Fruit fly (Drosophila melanogaster) whole organism, embryonic: ENCODE results near the gene CG2540.

ENCODE experiments used
- Adf1 ChIP-seq: fragments of 200-800 bp; sonication (Bioruptor generic); IDR thresholded peaks from 2 replicates; pipeline ENCODE4 v1.3.6; 2022; ENCODE audit warnings: missing biosample characterization, missing genetic modification characterization
- B-H2 ChIP-seq: fragments of 200-800 bp; sonication (Bioruptor generic); optimal IDR thresholded peaks from 2 replicates; lab custom pipeline; 2018; ENCODE audit warnings: missing biosample characterization, mild to moderate bottlenecking, missing genetic modification characterization
- BEAF-32 ChIP-seq: fragments of 200-800 bp; sonication (Bioruptor generic); optimal IDR thresholded peaks from 3 replicates; lab custom pipeline; 2017; ENCODE audit warnings: missing biosample characterization, missing genetic modification characterization, mild to moderate bottlenecking, moderate library complexity, missing genetic modification reagents
- Blimp-1 ChIP-seq: fragments of 200-800 bp; sonication (Bioruptor generic); optimal IDR thresholded peaks from 3 replicates; lab custom pipeline; 2018; ENCODE audit warnings: missing biosample characterization, missing genetic modification characterization, mild to moderate bottlenecking, moderate library complexity, missing genetic modification reagents
- CG10267 ChIP-seq: fragments of 200-800 bp; sonication (Bioruptor generic); optimal IDR thresholded peaks from 2 replicates; lab custom pipeline; 2018; ENCODE audit warnings: missing biosample characterization, mild to moderate bottlenecking, missing genetic modification characterization, moderate library complexity
- CG10274 ChIP-seq: fragments of 200-800 bp; sonication (Bioruptor generic); optimal IDR thresholded peaks from 3 replicates; lab custom pipeline; 2017; ENCODE audit warnings: missing biosample characterization, mild to moderate bottlenecking, missing genetic modification characterization
- CG10654 ChIP-seq: fragments of 200-800 bp; sonication (Bioruptor generic); optimal IDR thresholded peaks from 2 replicates; lab custom pipeline; 2016; ENCODE audit warnings: missing biosample characterization, missing genetic modification characterization
- CG12155 ChIP-seq: fragments of 200-800 bp; sonication (Bioruptor generic); optimal IDR thresholded peaks from 3 replicates; lab custom pipeline; 2016; ENCODE audit warnings: missing biosample characterization, missing genetic modification characterization
- CG12769 ChIP-seq: fragments of 200-800 bp; sonication (Bioruptor generic); optimal IDR thresholded peaks from 2 replicates; lab custom pipeline; 2019; ENCODE audit warnings: missing biosample characterization, mild to moderate bottlenecking, missing genetic modification characterization, moderate library complexity
- CG15601 ChIP-seq: fragments of 200-800 bp; sonication (Bioruptor generic); optimal IDR thresholded peaks from 3 replicates; lab custom pipeline; 2019; ENCODE audit warnings: missing biosample characterization, mild to moderate bottlenecking, missing genetic modification characterization, moderate library complexity
- CG15696 ChIP-seq: fragments of 200-800 bp; sonication (Bioruptor generic); optimal IDR thresholded peaks from 2 replicates; lab custom pipeline; 2019; ENCODE audit warnings: missing biosample characterization, mild to moderate bottlenecking, missing genetic modification characterization, moderate library complexity
- CG17186 ChIP-seq: fragments of 200-800 bp; sonication (Bioruptor generic); optimal IDR thresholded peaks from 3 replicates; lab custom pipeline; 2017; ENCODE audit warnings: missing biosample characterization, missing genetic modification reagents, missing genetic modification characterization
- CG1792 ChIP-seq: fragments of 200-800 bp; sonication (Bioruptor generic); optimal IDR thresholded peaks from 2 replicates; lab custom pipeline; 2016; ENCODE audit warnings: missing biosample characterization, missing genetic modification characterization
- CG18599 ChIP-seq: fragments of 200-800 bp; sonication (Bioruptor generic); optimal IDR thresholded peaks from 3 replicates; lab custom pipeline; 2017; ENCODE audit warnings: missing biosample characterization, missing genetic modification characterization, mild to moderate bottlenecking, moderate library complexity, missing genetic modification reagents
- CG31441 ChIP-seq: fragments of 200-800 bp; sonication (Bioruptor generic); IDR thresholded peaks from 2 replicates; pipeline ENCODE4 v1.3.6; 2022; ENCODE audit warnings: missing biosample characterization, missing genetic modification characterization
- CG34224 ChIP-seq: fragments of 200-800 bp; sonication (Bioruptor generic); IDR thresholded peaks from 3 replicates; pipeline ENCODE4 v1.3.6; 2022; ENCODE audit warnings: missing biosample characterization, missing genetic modification characterization; ENCODE audit not compliant: partially characterized antibody
- CG34422 ChIP-seq: fragments of 200-800 bp; sonication (Bioruptor generic); IDR thresholded peaks from 3 replicates; pipeline ENCODE4 v1.3.6; 2022; ENCODE audit warnings: missing biosample characterization, missing genetic modification characterization
- CG4617 ChIP-seq: fragments of 200-800 bp; sonication (Bioruptor generic); optimal IDR thresholded peaks from 3 replicates; lab custom pipeline; 2016; ENCODE audit warnings: missing biosample characterization, missing genetic modification characterization, borderline replicate concordance
- CG4820 ChIP-seq: fragments of 200-800 bp; sonication (Bioruptor generic); optimal IDR thresholded peaks from 3 replicates; lab custom pipeline; 2016; ENCODE audit warnings: missing biosample characterization, missing genetic modification characterization
- CG6791 ChIP-seq: fragments of 200-800 bp; sonication (Bioruptor generic); IDR thresholded peaks from 3 replicates; pipeline ENCODE4 v1.3.6; 2022; ENCODE audit warnings: missing biosample characterization, missing genetic modification characterization; ENCODE audit not compliant: partially characterized antibody
- CG7556 ChIP-seq: fragments of 200-800 bp; sonication (Bioruptor generic); optimal IDR thresholded peaks from 2 replicates; lab custom pipeline; 2017; ENCODE audit warnings: missing biosample characterization, mild to moderate bottlenecking, missing genetic modification characterization
- CG8924 ChIP-seq: fragments of 200-800 bp; optimal IDR thresholded peaks from 3 replicates; lab custom pipeline; 2019; ENCODE audit warnings: missing biosample characterization, mild to moderate bottlenecking, missing genetic modification characterization, moderate library complexity
- CHES-1-like ChIP-seq: fragments of 200-800 bp; sonication (Bioruptor generic); optimal IDR thresholded peaks from 2 replicates; lab custom pipeline; 2016; ENCODE audit warnings: missing biosample characterization, missing genetic modification characterization
- Camta ChIP-seq: fragments of 200-800 bp; sonication (Bioruptor generic); optimal IDR thresholded peaks from 2 replicates; lab custom pipeline; 2016; ENCODE audit warnings: missing biosample characterization, missing genetic modification characterization
- CrebB ChIP-seq: fragments of 200-800 bp; sonication (Bioruptor generic); optimal IDR thresholded peaks from 3 replicates; lab custom pipeline; 2018; ENCODE audit warnings: missing biosample characterization, mild to moderate bottlenecking, missing genetic modification characterization
- Elba2 ChIP-seq: fragments of 200-800 bp; sonication (Bioruptor generic); optimal IDR thresholded peaks from 3 replicates; lab custom pipeline; 2016; ENCODE audit warnings: missing biosample characterization, missing genetic modification characterization
- H15 ChIP-seq: fragments of 200-800 bp; sonication (Bioruptor generic); IDR thresholded peaks from 3 replicates; pipeline ENCODE4 v1.3.6; 2022; ENCODE audit warnings: missing biosample characterization, missing genetic modification characterization
- HmgD ChIP-seq: fragments of 200-800 bp; sonication (Bioruptor generic); optimal IDR thresholded peaks from 3 replicates; lab custom pipeline; 2016; ENCODE audit warnings: missing biosample characterization, missing genetic modification characterization
- HmgZ ChIP-seq: fragments of 200-800 bp; sonication (Bioruptor generic); optimal IDR thresholded peaks from 2 replicates; lab custom pipeline; 2018; ENCODE audit warnings: missing biosample characterization, mild to moderate bottlenecking, missing genetic modification characterization
- Hr39 ChIP-seq: fragments of >200 bp; optimal IDR thresholded peaks from 2 replicates; lab custom pipeline; 2017
- Mad ChIP-seq: fragments of 200-800 bp; sonication (Bioruptor generic); optimal IDR thresholded peaks from 2 replicates; lab custom pipeline; 2016; ENCODE audit warnings: missing biosample characterization, missing genetic modification characterization
- NC2α ChIP-seq: fragments of 200-800 bp; sonication (Bioruptor generic); optimal IDR thresholded peaks from 2 replicates; lab custom pipeline; 2016; ENCODE audit warnings: missing biosample characterization, missing genetic modification characterization
- Opbp ChIP-seq: fragments of 200-800 bp; sonication (Bioruptor generic); IDR thresholded peaks from 3 replicates; pipeline ENCODE4 v1.3.6; 2022; ENCODE audit warnings: missing biosample characterization, missing genetic modification characterization; ENCODE audit not compliant: partially characterized antibody
- Rx ChIP-seq: fragments of 200-800 bp; sonication (Bioruptor generic); IDR thresholded peaks from 2 replicates; pipeline ENCODE4 v1.3.6; 2022; ENCODE audit warnings: missing biosample characterization, missing genetic modification characterization
- Tbp ChIP-seq: fragments of >200 bp; optimal IDR thresholded peaks from 2 replicates; lab custom pipeline; 2018; ENCODE audit warnings: missing biosample characterization, missing genetic modification characterization
- chinmo ChIP-seq: fragments of 200-800 bp; sonication (Bioruptor generic); IDR thresholded peaks from 4 replicates; pipeline ENCODE4 v1.3.6; 2022; ENCODE audit warnings: missing biosample characterization, missing genetic modification characterization; ENCODE audit not compliant: partially characterized antibody
- da ChIP-seq: fragments of 200-800 bp; sonication (Bioruptor generic); optimal IDR thresholded peaks from 2 replicates; lab custom pipeline; 2016; ENCODE audit warnings: missing biosample characterization, missing genetic modification characterization
- gcm ChIP-seq: fragments of 200-800 bp; sonication (Bioruptor generic); optimal IDR thresholded peaks from 2 replicates; lab custom pipeline; 2019; ENCODE audit warnings: missing biosample characterization, mild to moderate bottlenecking, missing genetic modification characterization, moderate library complexity
- grau ChIP-seq: fragments of 200-800 bp; optimal IDR thresholded peaks from 3 replicates; lab custom pipeline; 2019; ENCODE audit warnings: missing biosample characterization, mild to moderate bottlenecking, missing genetic modification characterization, moderate library complexity
- hb ChIP-seq: fragments of 200-800 bp; sonication (Bioruptor generic); IDR thresholded peaks from 3 replicates; pipeline ENCODE4 v1.3.6; 2022; ENCODE audit warnings: missing biosample characterization, missing genetic modification characterization; ENCODE audit not compliant: partially characterized antibody
- inv ChIP-seq: fragments of 200-800 bp; sonication (Bioruptor generic); IDR thresholded peaks from 2 replicates; pipeline ENCODE4 v1.3.6; 2022; ENCODE audit warnings: missing biosample characterization, missing genetic modification characterization; ENCODE audit not compliant: partially characterized antibody
- kay ChIP-seq: fragments of 200-800 bp; sonication (Bioruptor generic); optimal IDR thresholded peaks from 2 replicates; lab custom pipeline; 2016; ENCODE audit warnings: missing biosample characterization, missing genetic modification characterization
- nerfin-2 ChIP-seq: fragments of 200-800 bp; sonication (Bioruptor generic); IDR thresholded peaks from 2 replicates; pipeline ENCODE4 v1.3.6; 2022; ENCODE audit warnings: missing biosample characterization, missing genetic modification characterization; ENCODE audit not compliant: partially characterized antibody
- pan ChIP-seq, 4 experiments: fragments of >200 bp in 3 of 4; fragments of 200-800 bp in 1 of 4; sonication (Bioruptor generic) in 1 of 4; optimal IDR thresholded peaks in 3 of 4; IDR thresholded peaks in 1 of 4; 2 replicates each; pipeline versions ENCODE4 v1.3.6 to Lab custom; 2017 to 2022; ENCODE audit warnings: missing biosample characterization in 2 of 4, missing genetic modification characterization in 2 of 4, mixed read lengths in 1 of 4
- row ChIP-seq: fragments of 200-800 bp; sonication (Bioruptor generic); IDR thresholded peaks from 3 replicates; pipeline ENCODE4 v1.3.6; 2022; ENCODE audit warnings: missing biosample characterization, missing genetic modification characterization
- sd ChIP-seq: fragments of 200-800 bp; sonication (Bioruptor generic); optimal IDR thresholded peaks from 3 replicates; lab custom pipeline; 2018; ENCODE audit warnings: missing biosample characterization, mild to moderate bottlenecking, missing genetic modification characterization, moderate library complexity
- tio ChIP-seq: fragments of 200-800 bp; sonication (Bioruptor generic); optimal IDR thresholded peaks from 2 replicates; lab custom pipeline; 2017; ENCODE audit warnings: missing biosample characterization, missing genetic modification characterization, inconsistent platforms
- tll ChIP-seq, 2 experiments: fragments of 200-800 bp in 1 of 2; fragments of >200 bp in 1 of 2; sonication (Bioruptor generic) in 1 of 2; optimal IDR thresholded peaks; 2 replicates each; lab custom pipeline; 2017 to 2019; ENCODE audit warnings: missing biosample characterization in 2 of 2, missing genetic modification characterization in 2 of 2, mild to moderate bottlenecking in 1 of 2, moderate library complexity in 1 of 2
- toy ChIP-seq: fragments of 200-800 bp; sonication (Bioruptor generic); IDR thresholded peaks from 2 replicates; pipeline ENCODE4 v1.3.6; 2022; ENCODE audit warnings: missing biosample characterization, missing genetic modification characterization

The CG2540 gene

DNA sequence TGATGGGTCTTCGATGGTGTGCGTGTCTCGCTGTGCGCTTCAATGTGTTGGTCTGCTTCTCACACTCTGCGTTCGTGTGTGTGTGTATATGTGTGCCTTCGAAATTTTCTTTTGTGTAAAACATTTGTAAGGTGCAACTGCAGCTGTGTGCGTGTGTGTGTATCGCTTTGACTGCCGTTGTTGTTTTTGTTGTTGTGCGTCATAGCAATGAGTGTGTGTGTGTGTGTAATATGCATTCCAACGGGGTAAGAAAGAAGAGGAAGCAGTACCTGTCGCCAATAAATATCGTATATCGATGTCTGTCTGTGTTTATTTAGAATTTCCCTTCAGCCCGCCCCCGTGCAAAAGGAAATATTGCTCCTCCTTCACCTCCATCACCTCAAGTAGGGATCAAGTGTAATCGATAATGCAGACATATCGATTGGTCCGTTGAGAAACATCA, 24.6 kb downstream of the CG2540 start (continued):
- TF ChIP-seq CG15601 = peak; percentile 3
- TF ChIP-seq Rx (GFP tag; lab: Robert Waterston, UW) = no peak
- no peak for TF ChIP-seq NC2α
- TF ChIP-seq Hr39 = no peak
- TF ChIP-seq CG34422 (GFP tag; lab: Robert Waterston, UW) = peak; percentile 51; the same call in 1 of the 3 replicates
- TF ChIP-seq CG10654 (GFP tag; lab: Kevin White, UChicago) = no peak
- no peak for TF ChIP-seq Tbp (GFP tag; lab: Kevin White, UChicago)
- peak; percentile 61 for TF ChIP-seq HmgD
- TF ChIP-seq CG6791 = peak; percentile 81
- TF ChIP-seq tio (GFP tag; lab: Kevin White, UChicago) = no peak
- TF ChIP-seq tll (GFP tag; optimal IDR thresholded peaks at IDR 0.05; lab: Kevin White, UChicago) = no peak
- TF ChIP-seq CG10274 = no peak
- peak; percentile 35 for TF ChIP-seq HmgZ
- TF ChIP-seq B-H2 (GFP tag; lab: Kevin White, UChicago) = peak; percentile 12
- peak; percentile 12 for TF ChIP-seq grau
- TF ChIP-seq CG10267 = peak; percentile 36
- TF ChIP-seq Blimp-1 (GFP tag; lab: Kevin White, UChicago) = peak; percentile 4
- peak; percentile 73; the same call in 2 of the 3 replicates for TF ChIP-seq Opbp (GFP tag; lab: Robert Waterston, UW)
- TF ChIP-seq CG7556 = no peak
- peak; percentile 37 for TF ChIP-seq Adf1 (GFP tag; lab: Robert Waterston, UW)
- no peak for TF ChIP-seq CG4820 (GFP tag; lab: Kevin White, UChicago)
- peak; percentile 50 for TF ChIP-seq kay
- TF ChIP-seq Camta = no peak
- TF ChIP-seq CG18599 (GFP tag; lab: Kevin White, UChicago) = peak; percentile 34
- no peak for TF ChIP-seq Mad (GFP tag; lab: Kevin White, UChicago)
- peak; percentile 66 for TF ChIP-seq nerfin-2
- TF ChIP-seq sd (tag; lab: Kevin White, UChicago) = peak; percentile 95
- no peak for TF ChIP-seq CG31441
- no peak for TF ChIP-seq CG34224 (GFP tag; lab: Robert Waterston, UW)
- peak; percentile 59 for TF ChIP-seq CG8924 (tag; lab: Kevin White, UChicago)
- TF ChIP-seq toy (GFP tag; lab: Robert Waterston, UW) = no peak
- TF ChIP-seq CG12769 (tag; lab: Kevin White, UChicago) = peak; percentile 32
- TF ChIP-seq Elba2 (GFP tag; lab: Kevin White, UChicago) = peak; percentile 34
- peak; percentile 4 for TF ChIP-seq gcm
- peak; percentile 8; the same call in 1 of the 3 replicates for TF ChIP-seq row (GFP tag; lab: Robert Waterston, UW)
- 0 out of 2 replicates have a peak, but pooled peaks have one; percentile 13 for TF ChIP-seq inv (GFP tag; lab: Robert Waterston, UW)
- peak; percentile 22 for TF ChIP-seq CG4617 (GFP tag; lab: Kevin White, UChicago)
- no peak for TF ChIP-seq pan (optimal IDR thresholded peaks at IDR 0.05; lab: Kevin White, UChicago)
- no peak for TF ChIP-seq pan (GFP tag; optimal IDR thresholded peaks at IDR 0.05 in 1 of 2, IDR thresholded peaks at IDR 0.05 in 1 of 2)
- TF ChIP-seq da (GFP tag; lab: Kevin White, UChicago) = no peak
- TF ChIP-seq CHES-1-like = peak; percentile 47
- no peak for TF ChIP-seq hb
- peak; percentile 26 for TF ChIP-seq CrebB (tag; lab: Kevin White, UChicago)
- TF ChIP-seq CG1792 (GFP tag; lab: Kevin White, UChicago) = no peak
- TF ChIP-seq chinmo = peak; percentile 93
- TF ChIP-seq CG17186 (GFP tag; lab: Kevin White, UChicago) = no peak
- TF ChIP-seq H15 (GFP tag; lab: Robert Waterston, UW) = no peak
- TF ChIP-seq CG12155 = peak; percentile 63
- TF ChIP-seq BEAF-32 (GFP tag; lab: Kevin White, UChicago) = peak; percentile 36
- no peak for TF ChIP-seq CG15696 (tag; lab: Kevin White, UChicago)
